Worm (Caenorhabditis elegans): ENCODE results near the gene Y22D7AL.11.

Y22D7AL.11 gene

ce11 chrIII:1668519-1668918, 34.3 kb upstream of the Y22D7AL.11 start, which contains the start of gene glb-30:
glb-30 (minus strand) TSS chrIII:1668619.
- no peak for TF ChIP-seq aly-2 (tag; optimal IDR thresholded peaks at IDR 0.05)
- TF ChIP-seq sma-9 (GFP tag; optimal IDR thresholded peaks at IDR 0.05), result no peak
- TF ChIP-seq sma-9 (tag; optimal IDR thresholded peaks at IDR 0.05), result no peak
- no peak for TF ChIP-seq mab-5 (tag; optimal IDR thresholded peaks at IDR 0.05)

ce11 chrIII:1666893-1667292, 32.7 kb upstream of the Y22D7AL.11 start:
- no peak for TF ChIP-seq mab-5 (tag; optimal IDR thresholded peaks at IDR 0.05)
- TF ChIP-seq alr-1 (tag; optimal IDR thresholded peaks at IDR 0.05), result no peak
- TF ChIP-seq nhr-10 (tag; optimal IDR thresholded peaks at IDR 0.05), result no peak
- TF ChIP-seq ztf-11 (tag; optimal IDR thresholded peaks at IDR 0.05), result no peak
- no peak for TF ChIP-seq unc-55 (GFP tag; optimal IDR thresholded peaks at IDR 0.05)
- no peak for TF ChIP-seq crh-2 (tag; optimal IDR thresholded peaks at IDR 0.05)
- TF ChIP-seq skn-1 (tag; optimal IDR thresholded peaks at IDR 0.05), result no peak
- TF ChIP-seq ceh-82 (tag; optimal IDR thresholded peaks at IDR 0.05), result no peak
- TF ChIP-seq nhr-237 (tag; optimal IDR thresholded peaks at IDR 0.05), result no peak
- TF ChIP-seq peb-1 (tag; optimal IDR thresholded peaks at IDR 0.05), result no peak
- no peak for TF ChIP-seq aly-2 (tag; optimal IDR thresholded peaks at IDR 0.05)
- TF ChIP-seq ceh-16 (tag; optimal IDR thresholded peaks at IDR 0.05), result no peak
- TF ChIP-seq nhr-11 (tag; optimal IDR thresholded peaks at IDR 0.05), result no peak
- no peak for TF ChIP-seq nhr-6 (tag; optimal IDR thresholded peaks at IDR 0.05)

- TF ChIP-seq lsy-2 (tag; optimal IDR thresholded peaks at IDR 0.05), result no peak
- TF ChIP-seq C34F6.9 (tag; optimal IDR thresholded peaks at IDR 0.05), result no peak
- TF ChIP-seq unc-55 (GFP tag; optimal IDR thresholded peaks at IDR 0.05), result no peak
- TF ChIP-seq ztf-1 (GFP tag; conservative IDR thresholded peaks at IDR 0.05), result no peak
- TF ChIP-seq crh-2 (tag; optimal IDR thresholded peaks at IDR 0.05), result no peak
- TF ChIP-seq nhr-10 (tag; optimal IDR thresholded peaks at IDR 0.05), result no peak
- no peak for TF ChIP-seq blmp-1 (tag; optimal IDR thresholded peaks at IDR 0.05; ENCODE audit: insufficient read depth)
- no peak for TF ChIP-seq unc-62 (GFP tag; optimal IDR thresholded peaks at IDR 0.05)
- TF ChIP-seq sem-4 (tag; optimal IDR thresholded peaks at IDR 0.05), result no peak
- TF ChIP-seq elt-3 (tag; optimal IDR thresholded peaks at IDR 0.05), result no peak
- no peak for TF ChIP-seq Y55F3AM.14 (GFP tag; optimal IDR thresholded peaks at IDR 0.05)
- TF ChIP-seq fos-1 (tag; optimal IDR thresholded peaks at IDR 0.05), result no peak
- no peak for TF ChIP-seq nhr-129 (tag; optimal IDR thresholded peaks at IDR 0.05)
- TF ChIP-seq nhr-6 (tag; optimal IDR thresholded peaks at IDR 0.05), result no peak
- TF ChIP-seq ztf-11 (tag; optimal IDR thresholded peaks at IDR 0.05), result no peak
- no peak for TF ChIP-seq aly-2 (tag; optimal IDR thresholded peaks at IDR 0.05)
- TF ChIP-seq nhr-21 (tag; optimal IDR thresholded peaks at IDR 0.05), result no peak
Measured at ce11 chrIII:1665799-1666308, 31.7 kb upstream of the Y22D7AL.11 start, which contains the start of gene Y22D7AR.3. Y22D7AR.3 (minus strand) TSS chrIII:1665849.

- no peak for TF ChIP-seq unc-55 (GFP tag; optimal IDR thresholded peaks at IDR 0.05)
- TF ChIP-seq nhr-237 (tag; optimal IDR thresholded peaks at IDR 0.05), result no peak
- TF ChIP-seq nhr-77 (tag; optimal IDR thresholded peaks at IDR 0.05), result no peak
- TF ChIP-seq ztf-1 (GFP tag; conservative IDR thresholded peaks at IDR 0.05), result no peak
- no peak for TF ChIP-seq lin-39 (tag; optimal IDR thresholded peaks at IDR 0.05)
- TF ChIP-seq nhr-21 (tag; optimal IDR thresholded peaks at IDR 0.05), result no peak
- TF ChIP-seq nhr-23 (tag; optimal IDR thresholded peaks at IDR 0.05), result no peak
- no peak for TF ChIP-seq sma-9 (GFP tag; optimal IDR thresholded peaks at IDR 0.05)
- no peak for TF ChIP-seq sma-9 (tag; optimal IDR thresholded peaks at IDR 0.05)
Measured at ce11 chrIII:1665373-1665772, 31.2 kb upstream of the Y22D7AL.11 start.

ce11 chrIII:1664761-1665266, 30.6 kb upstream of the Y22D7AL.11 start, which contains the start of gene Y22D7AL.16:
Y22D7AL.16 (minus strand) TSS chrIII:1665216.
- TF ChIP-seq ztf-4 (tag; optimal IDR thresholded peaks at IDR 0.05) (no peak), lsy-2 (tag; optimal IDR thresholded peaks at IDR 0.05) (no peak), nhr-237 (tag; optimal IDR thresholded peaks at IDR 0.05) (no peak), C34F6.9 (tag; optimal IDR thresholded peaks at IDR 0.05) (no peak), nhr-10 (tag; optimal IDR thresholded peaks at IDR 0.05) (no peak), skn-1 (tag; optimal IDR thresholded peaks at IDR 0.05) (no peak), nhr-129 (tag; optimal IDR thresholded peaks at IDR 0.05) (no peak), ztf-1 (GFP tag; conservative IDR thresholded peaks at IDR 0.05) (no peak), nhr-21 (tag; optimal IDR thresholded peaks at IDR 0.05) (no peak), ZK546.5 (tag; optimal IDR thresholded peaks at IDR 0.05) (no peak), nhr-23 (tag; optimal IDR thresholded peaks at IDR 0.05) (no peak), F13H6.1 (tag; optimal IDR thresholded peaks at IDR 0.05) (no peak), nhr-12 (tag; optimal IDR thresholded peaks at IDR 0.05) (no peak), unc-55 (GFP tag; optimal IDR thresholded peaks at IDR 0.05) (no peak), dmd-4 (tag; optimal IDR thresholded peaks at IDR 0.05) (no peak), mdl-1 (tag; optimal IDR thresholded peaks at IDR 0.05) (no peak)
